Fruit fly (Drosophila melanogaster) whole organism, embryonic: Measurements from ENCODE around the gene CG3301.

Source experiments
- Asciz ChIP-seq: fragments of 200-800 bp; sonication (Bioruptor generic); optimal IDR thresholded peaks from 2 replicates; lab custom pipeline; 2017; ENCODE audit warnings: missing biosample characterization, mild to moderate bottlenecking, missing genetic modification characterization, missing genetic modification reagents
- CG10565 ChIP-seq: fragments of 200-800 bp; sonication (Bioruptor generic); optimal IDR thresholded peaks from 3 replicates; lab custom pipeline; 2016; ENCODE audit warnings: missing biosample characterization, mild to moderate bottlenecking, missing genetic modification characterization
- CG10654 ChIP-seq: fragments of 200-800 bp; sonication (Bioruptor generic); optimal IDR thresholded peaks from 2 replicates; lab custom pipeline; 2016; ENCODE audit warnings: missing biosample characterization, missing genetic modification characterization
- CG11695 ChIP-seq: fragments of 200-800 bp; sonication (Bioruptor generic); IDR thresholded peaks from 3 replicates; pipeline ENCODE4 v1.3.6; 2022; ENCODE audit warnings: missing biosample characterization, missing genetic modification characterization
- CG12219 ChIP-seq: fragments of 200-800 bp; sonication (Bioruptor generic); optimal IDR thresholded peaks from 3 replicates; lab custom pipeline; 2018; ENCODE audit warnings: missing biosample characterization, mild to moderate bottlenecking, missing genetic modification characterization
- CG14441 ChIP-seq: fragments of 200-800 bp; sonication (Bioruptor generic); IDR thresholded peaks from 2 replicates; pipeline ENCODE4 v1.3.6; 2022; ENCODE audit warnings: missing biosample characterization, missing genetic modification characterization
- CG14965 ChIP-seq: fragments of 200-800 bp; sonication (Bioruptor generic); optimal IDR thresholded peaks from 2 replicates; lab custom pipeline; 2016; ENCODE audit warnings: missing biosample characterization, missing genetic modification characterization, borderline replicate concordance
- CG15269 ChIP-seq: fragments of 200-800 bp; sonication (Bioruptor generic); optimal IDR thresholded peaks from 2 replicates; lab custom pipeline; 2018; ENCODE audit warnings: missing biosample characterization, mild to moderate bottlenecking, missing genetic modification characterization, moderate library complexity
- CG1529 ChIP-seq: fragments of 200-800 bp; sonication (Bioruptor generic); optimal IDR thresholded peaks from 3 replicates; lab custom pipeline; 2018; ENCODE audit warnings: missing biosample characterization, missing genetic modification characterization
- CG15696 ChIP-seq: fragments of 200-800 bp; sonication (Bioruptor generic); optimal IDR thresholded peaks from 2 replicates; lab custom pipeline; 2019; ENCODE audit warnings: missing biosample characterization, mild to moderate bottlenecking, missing genetic modification characterization, moderate library complexity
- CG18262 ChIP-seq: fragments of 200-800 bp; optimal IDR thresholded peaks from 3 replicates; lab custom pipeline; 2019; ENCODE audit warnings: missing biosample characterization, mild to moderate bottlenecking, missing genetic modification characterization, moderate library complexity
- CG2120 ChIP-seq: fragments of 200-800 bp; sonication (Bioruptor generic); optimal IDR thresholded peaks from 3 replicates; lab custom pipeline; 2016; ENCODE audit warnings: missing biosample characterization, missing genetic modification characterization
- CG2202 ChIP-seq: fragments of 200-800 bp; sonication (Bioruptor generic); optimal IDR thresholded peaks from 2 replicates; lab custom pipeline; 2018; ENCODE audit warnings: missing biosample characterization, mild to moderate bottlenecking, missing genetic modification characterization
- CG30403 ChIP-seq: fragments of 200-800 bp; sonication (Bioruptor generic); optimal IDR thresholded peaks from 3 replicates; lab custom pipeline; 2016; ENCODE audit warnings: missing biosample characterization, missing genetic modification characterization
- CG34422 ChIP-seq: fragments of 200-800 bp; sonication (Bioruptor generic); IDR thresholded peaks from 3 replicates; pipeline ENCODE4 v1.3.6; 2022; ENCODE audit warnings: missing biosample characterization, missing genetic modification characterization
- CG3847 ChIP-seq: fragments of 200-800 bp; sonication (Bioruptor generic); IDR thresholded peaks from 2 replicates; pipeline ENCODE4 v1.3.6; 2022; ENCODE audit warnings: missing biosample characterization, missing genetic modification characterization
- CG4424 ChIP-seq: fragments of 200-800 bp; sonication (Bioruptor generic); optimal IDR thresholded peaks from 3 replicates; lab custom pipeline; 2016; ENCODE audit warnings: missing biosample characterization, missing genetic modification characterization
- CG6175 ChIP-seq: fragments of 200-800 bp; sonication (Bioruptor generic); IDR thresholded peaks from 3 replicates; pipeline ENCODE4 v1.3.6; 2022; ENCODE audit warnings: missing biosample characterization, missing genetic modification characterization
- CG6765 ChIP-seq: fragments of 200-800 bp; sonication (Bioruptor generic); optimal IDR thresholded peaks from 3 replicates; lab custom pipeline; 2017; ENCODE audit warnings: missing biosample characterization, mild to moderate bottlenecking, missing genetic modification characterization
- CG7987 ChIP-seq: fragments of 200-800 bp; sonication (Bioruptor generic); optimal IDR thresholded peaks from 2 replicates; lab custom pipeline; 2018; ENCODE audit warnings: missing biosample characterization, mild to moderate bottlenecking, missing genetic modification characterization, moderate library complexity
- CG8478 ChIP-seq: fragments of >200 bp; optimal IDR thresholded peaks from 2 replicates; lab custom pipeline; 2018
- D19B ChIP-seq: fragments of 200-800 bp; sonication (Bioruptor generic); optimal IDR thresholded peaks from 2 replicates; lab custom pipeline; 2017; ENCODE audit warnings: missing biosample characterization, mild to moderate bottlenecking, missing genetic modification characterization
- Dad ChIP-seq: fragments of 200-800 bp; sonication (Bioruptor generic); optimal IDR thresholded peaks from 3 replicates; lab custom pipeline; 2016; ENCODE audit warnings: missing biosample characterization, missing genetic modification characterization
- Dip3 ChIP-seq: fragments of 200-800 bp; sonication (Bioruptor generic); optimal IDR thresholded peaks from 3 replicates; lab custom pipeline; 2016; ENCODE audit warnings: missing biosample characterization, missing genetic modification characterization
- ERR ChIP-seq: fragments of 200-800 bp; sonication (Bioruptor generic); optimal IDR thresholded peaks from 2 replicates; lab custom pipeline; 2016; ENCODE audit warnings: missing biosample characterization, missing genetic modification characterization
- Lim3 ChIP-seq: fragments of 200-800 bp; sonication (Bioruptor generic); IDR thresholded peaks from 2 replicates; pipeline ENCODE4 v1.3.6; 2022; ENCODE audit warnings: missing biosample characterization, missing genetic modification characterization
- Med ChIP-seq: fragments of 200-800 bp; sonication (Bioruptor generic); peaks from one replicate; lab custom pipeline; 2016; ENCODE audit warnings: missing biosample characterization, missing genetic modification characterization, mild to moderate bottlenecking, inconsistent platforms, moderate library complexity
- NC2β ChIP-seq: fragments of 200-800 bp; sonication (Bioruptor generic); optimal IDR thresholded peaks from 2 replicates; lab custom pipeline; 2016; ENCODE audit warnings: missing biosample characterization, missing genetic modification characterization
- NfI ChIP-seq: fragments of 200-800 bp; sonication (Bioruptor generic); optimal IDR thresholded peaks from 3 replicates; lab custom pipeline; 2018; ENCODE audit warnings: missing biosample characterization, mild to moderate bottlenecking, missing genetic modification characterization, moderate library complexity
- PHDP ChIP-seq: fragments of 200-800 bp; sonication (Bioruptor generic); optimal IDR thresholded peaks from 3 replicates; lab custom pipeline; 2018; ENCODE audit warnings: missing biosample characterization, mild to moderate bottlenecking, missing genetic modification characterization, moderate library complexity
- Side ChIP-seq: fragments of 200-800 bp; sonication (Bioruptor generic); optimal IDR thresholded peaks from 2 replicates; lab custom pipeline; 2016; ENCODE audit warnings: missing biosample characterization, missing genetic modification characterization
- Sox100B ChIP-seq: fragments of 200-800 bp; sonication (Bioruptor generic); optimal IDR thresholded peaks from 3 replicates; lab custom pipeline; 2018; ENCODE audit warnings: missing biosample characterization, mild to moderate bottlenecking, missing genetic modification characterization
- Ssrp ChIP-seq: fragments of 200-800 bp; sonication (Bioruptor generic); optimal IDR thresholded peaks from 2 replicates; lab custom pipeline; 2018; ENCODE audit warnings: missing biosample characterization, mild to moderate bottlenecking, missing genetic modification characterization, moderate library complexity
- Usf ChIP-seq: fragments of 200-800 bp; sonication (Bioruptor generic); optimal IDR thresholded peaks from 2 replicates; lab custom pipeline; 2017; ENCODE audit warnings: missing genotype, missing biosample characterization, missing genetic modification characterization
- bcd ChIP-seq: fragments of 200-800 bp; sonication (Bioruptor generic); optimal IDR thresholded peaks from 2 replicates; lab custom pipeline; 2017; ENCODE audit warnings: missing biosample characterization, mild to moderate bottlenecking, missing genetic modification characterization
- cg ChIP-seq: fragments of 200-800 bp; sonication (Bioruptor generic); optimal IDR thresholded peaks from 3 replicates; lab custom pipeline; 2019; ENCODE audit warnings: missing biosample characterization, mild to moderate bottlenecking, missing genetic modification characterization, moderate library complexity
- corto ChIP-seq: fragments of 200-800 bp; sonication (Bioruptor generic); optimal IDR thresholded peaks from 2 replicates; lab custom pipeline; 2016; ENCODE audit warnings: missing biosample characterization, mild to moderate bottlenecking, missing genetic modification characterization, moderate library complexity
- crp ChIP-seq, 2 experiments: fragments of 200-800 bp; sonication (Bioruptor generic); optimal IDR thresholded peaks; 2 replicates in 1 of 2; 3 replicates in 1 of 2; lab custom pipeline; 2017; ENCODE audit warnings: missing biosample characterization in 2 of 2, missing genetic modification characterization in 2 of 2, mild to moderate bottlenecking in 1 of 2, moderate library complexity in 1 of 2
- cwo ChIP-seq: fragments of 200-800 bp; sonication (Bioruptor generic); optimal IDR thresholded peaks from 3 replicates; lab custom pipeline; 2017; ENCODE audit warnings: missing biosample characterization, missing genetic modification characterization, mild to moderate bottlenecking, moderate library complexity, missing genetic modification reagents
- eyg ChIP-seq: fragments of 200-800 bp; sonication (Bioruptor generic); optimal IDR thresholded peaks from 3 replicates; lab custom pipeline; 2016; ENCODE audit warnings: missing biosample characterization, missing genetic modification characterization
- fru ChIP-seq: fragments of >200 bp; optimal IDR thresholded peaks from 2 replicates; lab custom pipeline; 2017
- inv ChIP-seq: fragments of 200-800 bp; sonication (Bioruptor generic); IDR thresholded peaks from 2 replicates; pipeline ENCODE4 v1.3.6; 2022; ENCODE audit warnings: missing biosample characterization, missing genetic modification characterization; ENCODE audit not compliant: partially characterized antibody
- luna ChIP-seq: fragments of 200-800 bp; sonication (Bioruptor generic); optimal IDR thresholded peaks from 2 replicates; lab custom pipeline; 2016; ENCODE audit warnings: missing biosample characterization, missing genetic modification characterization
- odd ChIP-seq: fragments of 200-800 bp; sonication (Bioruptor generic); optimal IDR thresholded peaks from 2 replicates; lab custom pipeline; 2017; ENCODE audit warnings: missing biosample characterization, mild to moderate bottlenecking, missing genetic modification characterization
- pros ChIP-seq: fragments of 200-800 bp; sonication (Bioruptor generic); optimal IDR thresholded peaks from 3 replicates; lab custom pipeline; 2019; ENCODE audit warnings: missing biosample characterization, mild to moderate bottlenecking, missing genetic modification characterization, moderate library complexity
- sens-2 ChIP-seq: fragments of 200-800 bp; sonication (Bioruptor generic); IDR thresholded peaks from 2 replicates; pipeline ENCODE4 v1.3.6; 2022; ENCODE audit warnings: missing biosample characterization, missing genetic modification characterization
- shn ChIP-seq: fragments of 200-800 bp; sonication (Bioruptor generic); optimal IDR thresholded peaks from 3 replicates; lab custom pipeline; 2016; ENCODE audit warnings: missing biosample characterization, missing genetic modification characterization
- sim ChIP-seq: fragments of 200-800 bp; sonication (Bioruptor generic); IDR thresholded peaks from 2 replicates; pipeline ENCODE4 v1.3.6; 2022; ENCODE audit warnings: missing biosample characterization, missing genetic modification characterization
- slbo ChIP-seq: fragments of 200-800 bp; sonication (Bioruptor generic); IDR thresholded peaks from 2 replicates; pipeline ENCODE4 v1.3.6; 2022; ENCODE audit warnings: missing biosample characterization, missing genetic modification characterization
- slou ChIP-seq: fragments of 200-800 bp; sonication (Bioruptor generic); optimal IDR thresholded peaks from 3 replicates; lab custom pipeline; 2016; ENCODE audit warnings: missing biosample characterization, missing genetic modification characterization
- sqz ChIP-seq: fragments of 200-800 bp; sonication (Bioruptor generic); optimal IDR thresholded peaks from 3 replicates; lab custom pipeline; 2018; ENCODE audit warnings: missing biosample characterization, mild to moderate bottlenecking, missing genetic modification characterization
- vfl ChIP-seq: fragments of 200-800 bp; sonication (Bioruptor generic); optimal IDR thresholded peaks from 2 replicates; lab custom pipeline; 2016; ENCODE audit warnings: missing biosample characterization, missing genetic modification characterization
- yki ChIP-seq: fragments of >200 bp; optimal IDR thresholded peaks from 3 replicates; lab custom pipeline; 2018

Gene CG3301

DNA sequence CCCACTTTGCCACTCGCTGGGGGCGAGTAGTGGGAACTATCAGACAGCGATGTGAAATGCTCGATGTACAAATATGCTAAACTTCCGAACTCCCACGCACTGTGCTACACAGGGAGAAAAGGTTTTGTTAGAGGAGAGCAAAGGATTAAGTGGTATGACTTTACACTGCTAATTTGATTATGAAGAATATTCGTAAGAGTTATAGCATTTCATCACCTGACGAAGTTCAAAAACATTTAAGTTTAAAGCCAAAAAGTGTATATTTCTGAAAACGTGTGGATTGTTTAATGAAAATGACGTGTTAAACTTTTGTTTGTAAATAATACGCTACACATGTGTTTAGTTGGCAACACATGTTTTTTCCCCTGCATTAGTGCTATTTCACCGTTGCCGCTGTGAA is 12.4 kb upstream of the CG3301 start (continued):
- TF ChIP-seq slou (no peak), slbo (GFP tag; lab: Robert Waterston, UW) (no peak), Dad (GFP tag; lab: Kevin White, UChicago) (no peak), Usf (GFP tag; lab: Kevin White, UChicago) (no peak), sens-2 (no peak), CG18262 (tag; lab: Kevin White, UChicago) (no peak), eyg (GFP tag; lab: Kevin White, UChicago) (no peak), NC2β (GFP tag; lab: Kevin White, UChicago) (no peak), crp (GFP tag; optimal IDR thresholded peaks at IDR 0.05; lab: Kevin White, UChicago) (no peak), CG10565 (GFP tag; lab: Kevin White, UChicago) (no peak), Ssrp (tag; lab: Kevin White, UChicago) (no peak), pros (GFP tag; lab: Kevin White, UChicago) (no peak), Med (GFP tag; lab: Kevin White, UChicago) (peak; percentile 77), CG2120 (GFP tag; lab: Kevin White, UChicago) (peak; percentile 43), CG3847 (no peak), CG6175 (GFP tag; lab: Robert Waterston, UW) (no peak), CG7987 (GFP tag; lab: Kevin White, UChicago) (no peak), odd (GFP tag; lab: Kevin White, UChicago) (no peak), CG6765 (no peak), corto (GFP tag; lab: Kevin White, UChicago) (no peak), bcd (GFP tag; lab: Kevin White, UChicago) (peak; percentile 5), inv (GFP tag; lab: Robert Waterston, UW) (no peak), cwo (GFP tag; lab: Kevin White, UChicago) (peak; percentile 15), CG14965 (no peak), vfl (GFP tag; lab: Kevin White, UChicago) (no peak), sqz (GFP tag; lab: Kevin White, UChicago) (no peak), sim (GFP tag; lab: Robert Waterston, UW) (no peak), NfI (peak; percentile 12), CG15269 (peak; percentile 43), CG8478 (lab: Kevin White, UChicago) (no peak), Sox100B (no peak), luna (GFP tag; lab: Kevin White, UChicago) (no peak), CG14441 (GFP tag; lab: Robert Waterston, UW) (no peak), CG2202 (no peak), yki (no peak), Dip3 (GFP tag; lab: Kevin White, UChicago) (no peak), CG10654 (GFP tag; lab: Kevin White, UChicago) (no peak), CG12219 (GFP tag; lab: Kevin White, UChicago) (no peak), CG4424 (GFP tag; lab: Kevin White, UChicago) (no peak), CG11695 (GFP tag; lab: Robert Waterston, UW) (0 out of 3 replicates have a peak, but pooled peaks have one; percentile 29), ERR (GFP tag; lab: Kevin White, UChicago) (no peak), CG15696 (no peak), D19B (GFP tag; lab: Kevin White, UChicago) (no peak), CG1529 (no peak), Side (GFP tag; lab: Kevin White, UChicago) (no peak), Lim3 (no peak), shn (GFP tag; lab: Kevin White, UChicago) (no peak), fru (lab: Kevin White, UChicago) (no peak), CG30403 (peak; percentile 4), PHDP (tag; lab: Kevin White, UChicago) (no peak), CG34422 (GFP tag; lab: Robert Waterston, UW) (peak; percentile 38; the same call in 1 of the 3 replicates), Asciz (no peak), cg (GFP tag; lab: Kevin White, UChicago) (no peak)
